Worm (Caenorhabditis elegans) whole organism, dauer: ENCODE results near the gene M01H9.10.

ENCODE experiments used
- unc-62 ChIP-seq: sonication (generic microtip); optimal IDR thresholded peaks from 2 replicates; lab custom pipeline; 2017; ENCODE audit warnings: missing biosample characterization, missing genetic modification reagents, missing genetic modification characterization

The M01H9.10 gene

DNA sequence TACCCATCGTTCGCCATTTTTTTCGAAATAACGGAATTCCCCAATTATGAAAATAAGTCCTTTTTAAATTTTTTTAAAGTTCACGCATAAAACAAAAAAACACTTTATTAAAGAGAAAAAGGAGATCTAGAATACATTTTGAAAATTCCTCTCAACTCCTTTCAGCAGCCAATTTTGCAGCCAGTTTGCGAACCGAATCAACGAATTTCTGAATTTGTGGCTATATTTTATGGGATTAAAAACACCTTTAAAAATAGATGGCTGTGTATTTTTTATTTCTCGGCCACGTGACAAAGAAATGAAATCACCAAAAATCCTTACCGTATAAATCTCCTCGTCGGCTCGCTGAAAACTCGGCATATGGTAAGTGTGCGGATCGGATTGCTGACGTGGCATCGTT is at the start of gene M01H9.10:
TSS of gene M01H9.10 (minus strand) at position 101 of the 400 bp plus-strand sequence.
- TF ChIP-seq unc-62: no peak

ce11 chrIV:4526724-4527123 is 46.8 kb upstream of the M01H9.10 start:
- no peak for TF ChIP-seq unc-62

DNA sequence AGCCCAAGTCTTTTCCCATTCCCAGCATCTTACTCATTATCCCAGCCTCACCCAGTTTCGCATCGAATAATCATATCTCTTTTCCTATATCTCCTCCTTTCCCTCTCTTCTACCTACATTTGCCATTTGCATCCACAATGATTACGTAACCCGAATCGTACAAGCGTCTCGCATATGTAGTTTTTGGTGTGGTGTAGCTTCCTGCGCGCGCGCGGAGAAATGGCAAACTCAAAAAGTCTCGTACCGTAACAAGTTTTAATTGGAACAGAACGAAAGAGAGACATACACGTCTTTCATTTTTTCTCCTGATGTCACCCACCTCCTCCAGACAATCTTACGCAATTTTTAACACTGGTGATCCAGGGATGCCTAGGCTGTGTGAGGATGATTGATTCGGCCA is 46.1 kb upstream of the M01H9.10 start:
- no peak for TF ChIP-seq unc-62

ce11 chrIV:4524943-4525342 is 45.0 kb upstream of the M01H9.10 start, which contains the start of gene ZK180.6:
Gene ZK180.6 (minus strand): TSS chrIV:4525043.
- no peak for TF ChIP-seq unc-62

ce11 chrIV:4523461-4523860 is 43.5 kb upstream of the M01H9.10 start:
- TF ChIP-seq unc-62: no peak

DNA sequence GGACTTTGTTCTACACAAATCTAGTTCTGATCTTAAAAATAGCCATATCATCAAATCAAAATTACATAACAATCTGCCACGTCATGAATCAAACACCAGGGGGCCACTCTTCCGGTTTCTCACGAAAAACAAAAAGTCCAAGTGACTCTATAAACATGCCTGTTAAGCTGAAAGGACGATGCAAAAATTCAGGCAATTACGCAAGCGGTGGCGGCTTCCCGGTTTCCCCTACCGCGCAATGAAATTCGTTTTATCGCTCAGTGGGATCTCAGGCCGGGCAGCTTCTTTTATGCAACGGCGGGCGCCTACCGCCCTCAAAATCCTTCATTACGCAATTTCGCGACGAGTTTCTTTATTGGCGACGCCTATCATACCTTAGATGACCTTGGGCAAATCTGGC is 39.8 kb upstream of the M01H9.10 start:
- no peak for TF ChIP-seq unc-62

ce11 chrIV:4518111-4518510 is 38.2 kb upstream of the M01H9.10 start:
- no peak for TF ChIP-seq unc-62

ce11 chrIV:4517066-4517465 is 37.1 kb upstream of the M01H9.10 start, which contains the start of gene ZK180.5:
Gene ZK180.5 (minus strand): TSS chrIV:4517166.
- no peak for TF ChIP-seq unc-62

- TF ChIP-seq unc-62: no peak
These were observed 36.6 kb upstream of the M01H9.10 start for ce11 chrIV:4516478-4516877.

DNA sequence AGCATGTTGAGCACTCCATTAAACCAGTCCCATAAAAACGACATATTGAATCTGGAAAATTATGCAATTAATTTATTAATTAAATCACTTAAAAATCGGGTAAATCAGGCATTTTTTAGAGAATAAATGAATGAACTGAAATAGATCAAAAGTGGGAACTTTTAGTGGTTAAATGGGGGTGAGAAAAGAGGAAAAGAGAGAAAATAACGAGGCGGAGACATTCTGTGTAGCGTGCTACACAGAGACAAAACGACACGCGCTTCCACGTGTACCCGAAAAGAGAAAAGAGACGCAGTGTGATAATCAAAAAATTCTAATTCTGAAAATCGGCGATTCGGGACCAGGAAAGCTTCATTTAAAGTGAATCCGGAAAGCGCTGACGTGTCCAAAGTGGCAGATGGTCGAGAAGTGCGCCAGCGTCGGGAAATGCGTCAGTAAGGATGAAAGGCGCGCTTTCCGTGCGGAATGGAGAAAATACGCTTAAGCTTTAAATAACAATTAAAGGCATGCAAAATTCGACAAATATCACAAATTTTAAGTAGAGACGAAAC is 33.4 kb upstream of the M01H9.10 start, which contains the start of gene sar-1:
TSS of gene sar-1 (minus strand) at position 51 of the 551 bp plus-strand sequence.
- TF ChIP-seq unc-62: no peak

DNA sequence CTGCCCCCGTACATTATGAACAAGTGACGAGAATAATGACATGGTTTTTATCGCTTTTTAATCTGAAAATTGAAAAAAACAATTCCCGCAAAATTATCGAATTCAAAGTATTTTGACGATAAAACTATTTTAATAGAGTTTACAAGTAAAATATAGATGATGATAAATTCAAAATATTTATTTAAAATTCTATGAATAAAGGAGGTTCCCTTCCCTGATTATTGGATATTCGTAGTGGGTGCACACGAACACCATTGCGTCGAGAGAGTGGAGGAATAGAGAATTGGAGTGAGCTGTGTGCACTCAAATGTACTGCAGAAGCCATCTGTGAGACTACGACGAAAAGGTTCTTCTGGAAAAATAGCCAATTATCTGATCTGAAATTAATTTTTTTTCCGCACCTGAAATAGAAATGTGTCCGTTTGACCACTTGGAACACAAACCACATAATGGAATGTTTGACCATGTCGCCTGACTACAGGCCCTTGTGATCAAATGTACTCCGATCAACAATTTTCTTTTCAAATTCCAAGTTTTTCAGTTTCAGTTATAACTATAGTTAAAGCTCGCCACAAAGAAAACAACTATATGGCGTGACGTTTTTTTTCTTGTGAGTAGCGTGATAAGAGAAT is 31.4 kb upstream of the M01H9.10 start, which contains the start of the genes rfth-1 and ZK180.8:
TSS of gene rfth-1 (minus strand) at position 51 of the 632 bp plus-strand sequence.
TSS of gene ZK180.8 (minus strand) at position 466 of the 632 bp plus-strand sequence.
- no peak for TF ChIP-seq unc-62

- no peak for TF ChIP-seq unc-62
These were observed 26.7 kb upstream of the M01H9.10 start, which contains the start of gene gbb-2 for ce11 chrIV:4506637-4507036. Gene gbb-2 (minus strand): TSS chrIV:4506748.

DNA sequence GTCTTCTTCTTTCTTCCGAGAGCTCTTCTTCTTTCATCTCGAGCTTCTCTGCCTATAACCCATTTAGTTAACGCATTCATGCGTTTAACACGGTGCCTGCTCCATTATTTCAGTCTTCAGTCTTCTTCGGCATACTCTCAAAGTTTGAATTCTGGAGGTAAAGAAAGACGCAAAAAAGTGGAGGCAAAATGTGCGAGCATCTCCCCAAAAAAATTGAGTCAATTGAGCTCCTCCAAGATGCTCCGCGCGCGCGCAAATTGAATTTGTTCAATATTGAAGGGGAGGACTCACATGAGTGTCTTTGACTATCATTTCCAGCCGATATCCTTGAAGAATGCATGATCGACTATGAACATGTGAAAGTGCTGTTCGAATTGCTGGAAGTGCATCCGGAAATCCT is 25.2 kb upstream of the M01H9.10 start:
- TF ChIP-seq unc-62: no peak

DNA sequence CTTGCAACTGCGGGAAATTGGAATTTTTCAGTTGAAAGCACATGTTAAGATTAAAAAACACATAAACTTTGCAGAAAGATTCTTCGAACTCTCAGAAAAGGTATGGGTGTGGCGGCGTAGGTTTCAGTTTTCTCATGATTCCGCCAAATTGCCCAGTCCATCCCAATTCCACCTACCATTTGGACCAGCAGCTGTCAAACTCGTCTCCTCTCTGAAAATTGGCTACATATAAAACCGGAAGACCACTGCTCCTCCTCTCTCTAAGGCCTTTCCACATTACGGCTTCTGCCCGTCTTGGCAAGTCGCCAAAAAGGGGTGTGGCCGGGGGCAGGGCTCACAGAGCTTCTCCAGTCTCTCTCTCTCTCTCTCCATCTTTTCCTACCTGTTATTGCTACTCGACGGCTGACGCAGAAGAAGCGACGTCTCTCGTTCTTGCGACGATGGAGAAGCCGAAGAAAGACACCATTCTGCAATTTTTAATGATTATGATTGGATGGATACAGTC is 10.3 kb upstream of the M01H9.10 start, which contains the start of gene ZK180.7:
TSS of gene ZK180.7 (plus strand) at position 395 of the 505 bp plus-strand sequence.
- TF ChIP-seq unc-62: no peak

DNA sequence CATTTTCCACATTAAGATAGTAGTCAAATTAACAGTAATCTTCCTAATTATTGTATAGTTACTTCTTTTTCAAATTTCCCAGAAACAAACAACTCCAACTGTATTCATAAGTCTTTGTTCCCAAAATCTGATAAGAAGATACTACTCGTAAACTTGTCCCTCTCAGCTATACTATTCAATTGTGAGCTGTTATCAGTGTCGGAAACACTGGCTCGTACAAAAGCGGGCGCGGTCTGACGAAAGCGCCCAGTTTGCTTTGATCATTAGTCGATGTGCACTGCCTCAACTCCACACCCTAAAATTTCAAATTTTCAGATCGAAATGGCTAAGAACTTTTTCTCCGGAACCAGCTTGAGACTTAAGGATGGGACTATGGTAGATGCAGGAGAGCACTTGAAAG is 6.8 kb upstream of the M01H9.10 start, which contains the start of gene trx-3:
TSS of gene trx-3 (plus strand) at position 291 of the 400 bp plus-strand sequence.
- TF ChIP-seq unc-62: no peak

DNA sequence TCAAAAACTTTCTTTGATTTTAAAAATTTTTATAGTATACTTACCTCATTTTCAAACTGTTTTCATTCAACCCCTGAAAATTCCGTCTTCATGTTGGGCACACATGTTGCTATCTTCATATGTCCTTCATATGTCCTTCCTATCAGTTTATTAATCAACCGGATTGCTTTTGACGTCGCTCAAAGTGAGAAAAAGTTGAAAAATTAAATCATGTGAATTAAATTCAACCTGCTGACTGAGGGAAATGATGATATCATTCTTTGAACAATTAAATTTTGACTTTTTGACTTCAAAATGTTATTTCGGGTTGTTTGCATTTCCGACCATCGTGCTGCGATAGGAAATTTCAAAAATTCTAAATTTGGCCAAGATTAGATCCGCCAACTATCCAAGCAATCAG is 4.6 kb upstream of the M01H9.10 start:
- TF ChIP-seq unc-62: no peak

- no peak for TF ChIP-seq unc-62
These were observed 2.6 kb upstream of the M01H9.10 start, which contains the start of gene M01H9.4 for ce11 chrIV:4482531-4482930. Gene M01H9.4 (minus strand): TSS chrIV:4482909.

ce11 chrIV:4481298-4481697 is 1.4 kb upstream of the M01H9.10 start:
- TF ChIP-seq unc-62: no peak
